Worm (Caenorhabditis elegans) whole organism, L1 larva: ENCODE measurements around the gene K12H6.10.
A peak's percentile ranks its signal among the peaks of the same experiment; 100 is the strongest.

Source experiments
- Y116A8C.19 ChIP-seq: sonication (generic microtip); optimal IDR thresholded peaks from 2 replicates; lab custom pipeline; 2016; ENCODE audit warnings: missing compliant biosample characterization, missing genetic modification characterization, borderline replicate concordance
- aly-2 ChIP-seq: fragments of 150-350 bp; optimal IDR thresholded peaks from 2 replicates; lab custom pipeline; 2014; ENCODE audit warnings: missing biosample characterization, missing genetic modification characterization
- ama-1 ChIP-seq: fragments of 150-350 bp; optimal IDR thresholded peaks from 2 replicates; lab custom pipeline; 2014
- blmp-1 ChIP-seq: fragments of 150-350 bp; optimal IDR thresholded peaks from 2 replicates; lab custom pipeline; 2014; ENCODE audit warnings: missing biosample characterization, missing genetic modification characterization
- ceh-8 ChIP-seq: fragments of 200-800 bp; sonication (Bioruptor generic); optimal IDR thresholded peaks from 2 replicates; lab custom pipeline; 2018; ENCODE audit warnings: mild to moderate bottlenecking, missing genetic modification characterization, moderate library complexity, missing compliant biosample characterization
- ceh-82 ChIP-seq, 3 experiments: fragments of 150-350 bp in 1 of 3; sonication (generic microtip) in 2 of 3; optimal IDR thresholded peaks; 2 replicates each; lab custom pipeline; 2014 to 2017; ENCODE audit warnings: missing biosample characterization in 3 of 3, missing genetic modification characterization in 3 of 3
- ceh-90 ChIP-seq: sonication (generic microtip); optimal IDR thresholded peaks from 2 replicates; lab custom pipeline; 2016; ENCODE audit warnings: missing genetic modification characterization, missing compliant biosample characterization
- ces-1 ChIP-seq: fragments of 150-350 bp; optimal IDR thresholded peaks from 2 replicates; lab custom pipeline; 2014; ENCODE audit warnings: missing biosample characterization, missing genetic modification reagents, missing genetic modification characterization
- dpl-1 ChIP-seq, 3 experiments: fragments of 150-350 bp in 2 of 3; sonication (generic microtip) in 1 of 3; optimal IDR thresholded peaks; 2 replicates each; lab custom pipeline; 2014 to 2017; ENCODE audit warnings: missing biosample characterization in 3 of 3, missing genetic modification characterization in 3 of 3, missing genetic modification reagents in 3 of 3
- dsc-1 ChIP-seq: sonication (generic microtip); optimal IDR thresholded peaks from 2 replicates; lab custom pipeline; 2016; ENCODE audit warnings: mild to moderate bottlenecking, missing genetic modification characterization, missing compliant biosample characterization
- efl-1 ChIP-seq, 4 experiments: fragments of 150-350 bp; optimal IDR thresholded peaks in 3 of 4; peaks in 1 of 4; 1 replicate in 1 of 4; 2 replicates in 3 of 4; lab custom pipeline; 2014; ENCODE audit warnings: missing biosample characterization in 2 of 4, missing genetic modification characterization in 2 of 4, missing genetic modification reagents in 2 of 4
- elt-2 ChIP-seq: sonication (generic microtip); optimal IDR thresholded peaks from 2 replicates; lab custom pipeline; 2016; ENCODE audit warnings: missing genetic modification characterization, mild to moderate bottlenecking, inconsistent platforms, missing compliant biosample characterization, missing genetic modification reagents
- fkh-4 ChIP-seq: sonication (generic microtip); optimal IDR thresholded peaks from 2 replicates; lab custom pipeline; 2016; ENCODE audit warnings: missing compliant biosample characterization, missing genetic modification characterization, borderline replicate concordance
- hlh-4 ChIP-seq: sonication (generic microtip); optimal IDR thresholded peaks from 2 replicates; lab custom pipeline; 2016; ENCODE audit warnings: mild to moderate bottlenecking, missing genetic modification characterization, missing compliant biosample characterization
- irx-1 ChIP-seq: sonication (generic microtip); optimal IDR thresholded peaks from 2 replicates; lab custom pipeline; 2016; ENCODE audit warnings: missing genetic modification characterization, missing compliant biosample characterization
- isw-1 ChIP-seq: fragments of 200-800 bp; sonication (Bioruptor generic); IDR thresholded peaks from 2 replicates; pipeline ENCODE4 v1.3.6; 2022; ENCODE audit warnings: missing genetic modification characterization, missing compliant biosample characterization
- lin-14 ChIP-seq: fragments of 200-800 bp; sonication (Bioruptor generic); optimal IDR thresholded peaks from 2 replicates; lab custom pipeline; 2018; ENCODE audit warnings: mild to moderate bottlenecking, missing genetic modification characterization, moderate library complexity, missing compliant biosample characterization
- lin-35 ChIP-seq, 2 experiments: fragments of 150-350 bp; optimal IDR thresholded peaks; 2 replicates each; lab custom pipeline; 2014; ENCODE audit warnings: missing biosample characterization in 2 of 2, missing genetic modification characterization in 2 of 2, missing genetic modification reagents in 2 of 2
- lin-39 ChIP-seq: fragments of 150-350 bp; optimal IDR thresholded peaks from 2 replicates; lab custom pipeline; 2014; ENCODE audit warnings: missing biosample characterization, missing genetic modification reagents, missing genetic modification characterization
- lir-3 ChIP-seq: sonication (generic microtip); optimal IDR thresholded peaks from 2 replicates; lab custom pipeline; 2016; ENCODE audit warnings: mild to moderate bottlenecking, missing genetic modification characterization, moderate library complexity, missing compliant biosample characterization; ENCODE audit not compliant: poor library complexity
- mdl-1 ChIP-seq, 2 experiments: fragments of 150-350 bp; optimal IDR thresholded peaks; 2 replicates each; lab custom pipeline; 2014 to 2017; ENCODE audit warnings: missing biosample characterization in 2 of 2, missing genetic modification characterization in 2 of 2, inconsistent platforms in 1 of 2
- nhr-12 ChIP-seq: sonication (generic microtip); optimal IDR thresholded peaks from 2 replicates; lab custom pipeline; 2017; ENCODE audit warnings: missing biosample characterization, missing genetic modification characterization
- nhr-20 ChIP-seq: sonication (generic microtip); optimal IDR thresholded peaks from 2 replicates; lab custom pipeline; 2016; ENCODE audit warnings: mild to moderate bottlenecking, missing genetic modification characterization, missing compliant biosample characterization
- nhr-237 ChIP-seq: fragments of 150-350 bp; optimal IDR thresholded peaks from 2 replicates; lab custom pipeline; 2014; ENCODE audit warnings: missing biosample characterization, missing genetic modification characterization
- nhr-28 ChIP-seq: fragments of 150-350 bp; optimal IDR thresholded peaks from 2 replicates; lab custom pipeline; 2014; ENCODE audit warnings: missing biosample characterization, missing genetic modification characterization
- nhr-47 ChIP-seq: sonication (generic microtip); optimal IDR thresholded peaks from 2 replicates; lab custom pipeline; 2016; ENCODE audit warnings: mild to moderate bottlenecking, missing genetic modification characterization, moderate library complexity, missing compliant biosample characterization
- nhr-71 ChIP-seq: sonication (generic microtip); optimal IDR thresholded peaks from 2 replicates; lab custom pipeline; 2016; ENCODE audit warnings: mild to moderate bottlenecking, missing genetic modification characterization, moderate library complexity, missing compliant biosample characterization
- nhr-84 ChIP-seq: sonication (generic microtip); optimal IDR thresholded peaks from 2 replicates; lab custom pipeline; 2017; ENCODE audit warnings: missing biosample characterization, missing genetic modification characterization
- nhr-90 ChIP-seq: sonication (generic microtip); optimal IDR thresholded peaks from 2 replicates; lab custom pipeline; 2016; ENCODE audit warnings: mild to moderate bottlenecking, missing genetic modification characterization, missing compliant biosample characterization; ENCODE audit not compliant: poor library complexity
- pqm-1 ChIP-seq: sonication (generic microtip); optimal IDR thresholded peaks from 3 replicates; lab custom pipeline; 2017; ENCODE audit warnings: missing biosample characterization, missing genetic modification characterization
- rnt-1 ChIP-seq: sonication (generic microtip); optimal IDR thresholded peaks from 2 replicates; lab custom pipeline; 2016; ENCODE audit warnings: mild to moderate bottlenecking, missing genetic modification characterization, moderate library complexity, missing compliant biosample characterization
- skn-1 ChIP-seq: fragments of 150-350 bp; optimal IDR thresholded peaks from 2 replicates; lab custom pipeline; 2014; ENCODE audit warnings: missing biosample characterization, missing genetic modification characterization
- vab-15 ChIP-seq: sonication (generic microtip); optimal IDR thresholded peaks from 2 replicates; lab custom pipeline; 2017; ENCODE audit warnings: missing genotype, mild to moderate bottlenecking, missing genetic modification characterization, missing compliant biosample characterization
- ztf-11 ChIP-seq, 2 experiments: sonication (generic microtip); optimal IDR thresholded peaks; 2 replicates each; lab custom pipeline; 2016 to 2017; ENCODE audit warnings: missing genetic modification characterization in 2 of 2, missing biosample characterization in 1 of 2, missing compliant biosample characterization in 1 of 2

Gene K12H6.10

DNA sequence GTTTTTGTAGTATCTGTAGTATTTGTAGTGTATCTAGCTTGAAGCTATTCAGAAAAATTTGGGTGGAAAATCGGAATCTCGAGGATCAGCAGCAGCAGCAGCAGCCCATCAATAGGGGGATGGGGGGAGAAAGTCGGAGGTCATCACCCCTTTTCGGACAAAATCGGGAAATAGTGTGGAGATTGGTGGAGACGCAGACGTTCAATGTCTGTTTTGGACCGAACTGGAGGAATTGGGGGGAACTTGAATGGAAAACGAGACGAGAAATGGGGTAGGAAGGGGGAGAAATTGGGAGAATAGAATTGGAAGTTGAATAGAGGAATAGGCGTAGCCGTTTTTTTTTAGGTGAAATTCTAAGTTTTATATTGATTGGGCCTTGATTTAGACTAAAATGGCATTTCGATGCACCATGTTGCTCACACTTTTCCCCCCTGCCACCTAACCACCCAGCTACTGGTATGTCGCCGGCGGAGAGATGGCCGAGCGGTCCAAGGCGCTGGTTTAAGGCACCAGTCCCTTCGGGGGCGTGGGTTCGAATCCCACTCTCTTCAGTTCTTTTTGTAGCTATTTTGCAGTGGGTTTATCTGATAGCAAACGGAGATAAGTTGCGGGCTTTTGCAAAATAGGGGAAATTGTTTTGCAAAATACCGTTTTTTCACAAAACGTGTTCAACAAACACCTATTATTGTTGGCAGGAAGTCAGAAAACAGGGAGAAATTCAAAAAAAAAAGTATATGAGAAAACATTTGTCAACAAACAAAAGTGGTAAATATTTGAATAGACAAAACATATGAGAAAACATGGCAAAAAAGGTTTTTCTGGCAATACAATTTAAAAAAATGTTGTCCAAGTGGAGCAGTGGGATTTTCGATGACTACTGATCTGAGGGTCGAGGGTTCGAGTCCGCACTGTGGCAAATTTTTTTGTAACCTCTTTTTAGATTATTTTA, 37.5 kb downstream of the K12H6.10 start (continued):
- no peak for TF ChIP-seq pqm-1 (tag; lab: Kevin White, UChicago)

DNA sequence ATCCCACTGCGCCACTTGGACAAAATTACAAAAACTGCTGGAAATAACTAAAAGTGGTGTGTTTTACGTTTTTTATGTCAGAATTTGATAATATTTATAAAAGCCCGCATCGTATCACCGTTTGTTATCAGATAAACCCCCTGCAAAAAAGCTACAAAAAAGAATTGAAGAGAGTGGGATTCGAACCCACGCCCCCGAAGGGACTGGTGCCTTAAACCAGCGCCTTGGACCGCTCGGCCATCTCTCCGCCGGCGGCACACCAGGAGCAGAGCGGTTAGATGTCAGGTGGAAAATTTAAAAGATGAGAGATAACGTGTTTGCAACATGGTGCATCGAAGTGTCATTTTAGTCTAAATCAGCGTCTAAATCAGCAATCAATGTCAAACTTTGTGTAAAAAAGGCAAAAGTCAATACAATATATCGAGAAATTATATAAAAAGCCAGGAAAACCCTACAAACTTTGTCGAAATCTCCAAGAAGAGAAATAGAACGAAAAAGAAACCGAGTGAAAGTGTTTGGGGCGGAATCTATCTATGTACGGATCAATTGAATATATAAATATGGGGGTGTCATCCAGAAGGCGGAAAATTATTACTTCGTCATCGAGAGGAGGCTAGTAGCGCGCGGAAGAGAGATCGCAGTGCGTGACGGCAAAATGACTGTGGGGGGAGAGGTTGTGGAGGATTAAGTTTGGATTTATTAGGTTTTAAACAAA, 38.9 kb downstream of the K12H6.10 start:
- no peak for TF ChIP-seq nhr-28 (tag; lab: Kevin White, UChicago)
- TF ChIP-seq nhr-237 (tag; lab: Kevin White, UChicago) = no peak
- no peak for TF ChIP-seq ces-1 (GFP tag; lab: Kevin White, UChicago)
- no peak for TF ChIP-seq Y116A8C.19 (tag; lab: Kevin White, UChicago)
- TF ChIP-seq irx-1 (tag; lab: Kevin White, UChicago) = no peak
- no peak for TF ChIP-seq efl-1 (optimal IDR thresholded peaks at IDR 0.05; lab: Kevin White, UChicago)
- TF ChIP-seq efl-1 (GFP tag; optimal IDR thresholded peaks at IDR 0.05 in 1 of 2; lab: Kevin White, UChicago) = peak in 1 of 2 experiments; percentile 86
- no peak for TF ChIP-seq dsc-1 (tag; lab: Kevin White, UChicago)
- no peak for TF ChIP-seq nhr-84
- no peak for TF ChIP-seq mdl-1 (tag; optimal IDR thresholded peaks at IDR 0.05; lab: Kevin White, UChicago)
- TF ChIP-seq nhr-20 = peak; percentile 18
- peak; percentile 51 for TF ChIP-seq rnt-1
- TF ChIP-seq ceh-8 = no peak
- TF ChIP-seq vab-15 (tag; lab: Kevin White, UChicago) = no peak
- TF ChIP-seq nhr-12 (tag; lab: Kevin White, UChicago) = no peak
- no peak for TF ChIP-seq dpl-1 (GFP tag; optimal IDR thresholded peaks at IDR 0.05; lab: Kevin White, UChicago)
- TF ChIP-seq elt-2 (tag; lab: Kevin White, UChicago) = no peak
- TF ChIP-seq ztf-11 (tag; optimal IDR thresholded peaks at IDR 0.05; lab: Kevin White, UChicago) = no peak
- TF ChIP-seq isw-1 (GFP tag; lab: Robert Waterston, UW) = no peak
- TF ChIP-seq ceh-82 (tag; optimal IDR thresholded peaks at IDR 0.05; lab: Kevin White, UChicago) = peak in 1 of 3 experiments; percentile 26
- TF ChIP-seq blmp-1 (tag; lab: Kevin White, UChicago) = peak; percentile 89
- peak; percentile 9 for TF ChIP-seq lin-14
- no peak for TF ChIP-seq fkh-4
- TF ChIP-seq lin-35 (GFP tag; optimal IDR thresholded peaks at IDR 0.05; lab: Kevin White, UChicago) = peak in 1 of 2 experiments; percentile 30
- peak; percentile 7 for TF ChIP-seq skn-1 (tag; lab: Kevin White, UChicago)
- TF ChIP-seq aly-2 (tag; lab: Kevin White, UChicago) = no peak
- no peak for TF ChIP-seq nhr-90 (tag; lab: Kevin White, UChicago)
- no peak for TF ChIP-seq ceh-90 (tag; lab: Kevin White, UChicago)
- no peak for TF ChIP-seq lin-39 (tag; lab: Kevin White, UChicago)
- TF ChIP-seq nhr-47 (tag; lab: Kevin White, UChicago) = no peak
- no peak for TF ChIP-seq lir-3 (tag; lab: Kevin White, UChicago)
- TF ChIP-seq hlh-4 = no peak

DNA sequence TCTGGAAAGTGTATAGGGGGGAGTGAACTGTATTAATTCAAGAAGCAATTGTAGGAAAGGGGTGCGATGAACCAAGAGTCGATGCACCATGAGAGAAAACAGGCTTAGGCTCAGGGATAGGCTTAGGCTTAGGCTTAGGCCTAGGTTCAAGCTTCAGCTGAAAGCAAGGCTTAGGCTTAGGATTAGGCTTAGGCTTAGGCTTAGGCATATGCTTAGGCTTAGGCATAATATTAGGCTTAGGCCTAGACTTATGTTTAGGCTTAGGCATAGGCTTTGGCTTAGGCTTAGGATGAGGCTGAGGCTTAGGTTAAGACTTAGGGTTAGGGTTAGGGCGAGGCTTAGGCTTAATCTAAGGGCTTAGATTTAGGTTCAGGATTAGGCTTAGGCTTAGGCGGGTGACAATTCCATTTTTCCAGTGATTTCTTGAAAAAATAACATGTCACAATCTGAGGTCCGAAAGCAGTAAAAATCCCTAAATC, 39.9 kb downstream of the K12H6.10 start:
- TF ChIP-seq lin-39 (tag; lab: Kevin White, UChicago) = no peak
- TF ChIP-seq efl-1 (optimal IDR thresholded peaks at IDR 0.05; lab: Kevin White, UChicago) = no peak
- TF ChIP-seq efl-1 (GFP tag; optimal IDR thresholded peaks at IDR 0.05 in 1 of 2; lab: Kevin White, UChicago) = peak in 1 of 2 experiments; percentile 37

DNA sequence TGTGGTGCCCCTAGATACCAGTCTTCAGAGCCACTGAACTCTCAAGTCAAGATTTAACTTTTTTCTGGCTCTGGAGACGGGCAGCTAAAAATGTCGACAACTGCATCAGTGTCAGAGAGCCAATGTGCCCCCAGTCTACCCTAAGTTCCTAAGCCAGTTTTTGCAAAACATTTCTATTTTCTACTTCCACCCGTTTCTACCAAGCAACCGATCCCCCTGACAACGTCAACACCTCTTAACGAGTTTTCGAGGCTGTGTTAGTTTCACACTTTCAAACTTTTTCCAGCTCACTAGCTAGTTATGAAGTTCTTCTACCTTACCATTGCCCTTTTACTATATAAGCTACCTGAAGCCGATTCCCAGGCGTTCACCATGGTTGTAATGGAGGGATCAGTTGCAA, 41.6 kb downstream of the K12H6.10 start, which contains the start of gene Y110A2AL.5:
Gene Y110A2AL.5, plus strand, starts transcription at position 301 of the 400 bp plus-strand sequence.
- TF ChIP-seq ama-1 (no peak), nhr-28 (tag; lab: Kevin White, UChicago) (no peak), nhr-71 (tag; lab: Kevin White, UChicago) (no peak), nhr-20 (no peak)
